Worm (Caenorhabditis elegans) whole organism, mixed stage, embryonic: Measurements from ENCODE around the gene C06E4.8.
"Not testable (repeated sequence)": the region's sequence is repeated elsewhere in the genome, so short reads cannot be mapped to it uniquely, and the experiment has no call there.

Source experiments
- M03D4.4 ChIP-seq: sonication (generic microtip); optimal IDR thresholded peaks from 2 replicates; lab custom pipeline; 2017; ENCODE audit warnings: mild to moderate bottlenecking, missing genetic modification characterization, missing compliant biosample characterization
- bed-3 ChIP-seq: fragments of 200-800 bp; sonication (Bioruptor generic); optimal IDR thresholded peaks from 3 replicates; lab custom pipeline; 2018; ENCODE audit warnings: mild to moderate bottlenecking, missing genetic modification characterization, moderate library complexity, missing compliant biosample characterization
- blmp-1 ChIP-seq: fragments of 150-350 bp; optimal IDR thresholded peaks from 2 replicates; lab custom pipeline; 2014; ENCODE audit warnings: missing biosample characterization, missing genetic modification characterization
- ceh-43 ChIP-seq: fragments of 200-800 bp; sonication (Bioruptor generic); optimal IDR thresholded peaks from 2 replicates; lab custom pipeline; 2018; ENCODE audit warnings: mild to moderate bottlenecking, missing genetic modification characterization, moderate library complexity, missing compliant biosample characterization
- ceh-83 ChIP-seq: fragments of 200-800 bp; sonication (Bioruptor generic); optimal IDR thresholded peaks from 2 replicates; lab custom pipeline; 2018; ENCODE audit warnings: mild to moderate bottlenecking, missing genetic modification characterization, missing compliant biosample characterization
- ces-1 ChIP-seq: fragments of 150-350 bp; optimal IDR thresholded peaks from 2 replicates; lab custom pipeline; 2014; ENCODE audit warnings: missing biosample characterization, missing genetic modification reagents, missing genetic modification characterization
- cnd-1 ChIP-seq: fragments of 200-800 bp; sonication (Bioruptor generic); optimal IDR thresholded peaks from 2 replicates; lab custom pipeline; 2018; ENCODE audit warnings: mild to moderate bottlenecking, missing genetic modification characterization, missing compliant biosample characterization
- drap-1 ChIP-seq: fragments of 200-800 bp; sonication (Bioruptor generic); optimal IDR thresholded peaks from 3 replicates; lab custom pipeline; 2018; ENCODE audit warnings: mild to moderate bottlenecking, missing genetic modification characterization, missing compliant biosample characterization
- elt-3 ChIP-seq: fragments of 150-350 bp; optimal IDR thresholded peaks from 2 replicates; lab custom pipeline; 2014; ENCODE audit warnings: missing biosample characterization, missing genetic modification characterization
- flh-1 ChIP-seq: fragments of 200-800 bp; sonication (Bioruptor generic); optimal IDR thresholded peaks from 2 replicates; lab custom pipeline; 2018; ENCODE audit warnings: mild to moderate bottlenecking, missing genetic modification characterization, moderate library complexity, missing compliant biosample characterization
- hlh-1 ChIP-seq: fragments of 150-350 bp; optimal IDR thresholded peaks from 2 replicates; lab custom pipeline; 2014; ENCODE audit warnings: missing biosample characterization, missing genetic modification reagents, missing genetic modification characterization
- lin-13 ChIP-seq: fragments of 150-350 bp; optimal IDR thresholded peaks from 2 replicates; lab custom pipeline; 2014; ENCODE audit warnings: missing biosample characterization, missing genetic modification characterization
- lsy-2 ChIP-seq: fragments of 150-350 bp; optimal IDR thresholded peaks from 2 replicates; lab custom pipeline; 2014; ENCODE audit warnings: missing biosample characterization, missing genetic modification characterization
- mab-5 ChIP-seq: fragments of 150-350 bp; optimal IDR thresholded peaks from 2 replicates; lab custom pipeline; 2014; ENCODE audit warnings: missing biosample characterization, missing genetic modification characterization
- mep-1 ChIP-seq: fragments of 150-350 bp; optimal IDR thresholded peaks from 2 replicates; lab custom pipeline; 2017; ENCODE audit warnings: missing biosample characterization, missing genetic modification reagents, missing genetic modification characterization, inconsistent platforms
- mls-2 ChIP-seq: sonication (generic microtip); optimal IDR thresholded peaks from 2 replicates; lab custom pipeline; 2016; ENCODE audit warnings: mild to moderate bottlenecking, missing genetic modification characterization, moderate library complexity, missing compliant biosample characterization
- nhr-12 ChIP-seq: fragments of 150-350 bp; optimal IDR thresholded peaks from 2 replicates; lab custom pipeline; 2014; ENCODE audit warnings: missing biosample characterization, missing genetic modification characterization
- nhr-237 ChIP-seq: fragments of 150-350 bp; optimal IDR thresholded peaks from 2 replicates; lab custom pipeline; 2014; ENCODE audit warnings: missing biosample characterization, missing genetic modification characterization
- nhr-28 ChIP-seq: fragments of 150-350 bp; optimal IDR thresholded peaks from 2 replicates; lab custom pipeline; 2014; ENCODE audit warnings: missing biosample characterization, missing genetic modification characterization
- nhr-76 ChIP-seq: sonication (generic microtip); optimal IDR thresholded peaks from 2 replicates; lab custom pipeline; 2017; ENCODE audit warnings: missing biosample characterization, missing genetic modification characterization
- pha-4 ChIP-seq: fragments of 150-350 bp; optimal IDR thresholded peaks from 2 replicates; lab custom pipeline; 2018; ENCODE audit warnings: missing biosample characterization, missing genetic modification reagents, missing genetic modification characterization
- sem-2 ChIP-seq: fragments of 200-800 bp; sonication (Bioruptor generic); optimal IDR thresholded peaks from 2 replicates; lab custom pipeline; 2018; ENCODE audit warnings: mild to moderate bottlenecking, missing genetic modification characterization, missing compliant biosample characterization
- snpc-4 ChIP-seq: fragments of 150-350 bp; optimal IDR thresholded peaks from 2 replicates; lab custom pipeline; 2014; ENCODE audit warnings: missing biosample characterization, missing genetic modification characterization
- sptf-1 ChIP-seq: sonication (generic microtip); optimal IDR thresholded peaks from 2 replicates; lab custom pipeline; 2017; ENCODE audit warnings: mild to moderate bottlenecking, missing genetic modification characterization, moderate library complexity, missing compliant biosample characterization
- tbx-8 ChIP-seq: fragments of 200-800 bp; sonication (Bioruptor generic); optimal IDR thresholded peaks from 2 replicates; lab custom pipeline; 2018; ENCODE audit warnings: mild to moderate bottlenecking, missing genetic modification characterization, moderate library complexity, missing compliant biosample characterization
- unc-120 ChIP-seq: sonication (generic microtip); optimal IDR thresholded peaks from 2 replicates; lab custom pipeline; 2017; ENCODE audit warnings: missing genetic modification characterization, missing compliant biosample characterization; ENCODE audit not compliant: poor library complexity, severe bottlenecking
- unc-39 ChIP-seq: fragments of 150-350 bp; optimal IDR thresholded peaks from 2 replicates; lab custom pipeline; 2014; ENCODE audit warnings: missing biosample characterization, missing genetic modification characterization
- unc-62 ChIP-seq: fragments of 150-350 bp; optimal IDR thresholded peaks from 2 replicates; lab custom pipeline; 2014; ENCODE audit warnings: missing biosample characterization, missing genetic modification reagents, missing genetic modification characterization
- zip-8 ChIP-seq: fragments of 150-350 bp; optimal IDR thresholded peaks from 2 replicates; lab custom pipeline; 2014; ENCODE audit warnings: missing biosample characterization, missing genetic modification characterization
- ztf-11 ChIP-seq: fragments of 150-350 bp; optimal IDR thresholded peaks from 2 replicates; lab custom pipeline; 2014; ENCODE audit warnings: missing biosample characterization, missing genetic modification characterization

Gene C06E4.8

DNA sequence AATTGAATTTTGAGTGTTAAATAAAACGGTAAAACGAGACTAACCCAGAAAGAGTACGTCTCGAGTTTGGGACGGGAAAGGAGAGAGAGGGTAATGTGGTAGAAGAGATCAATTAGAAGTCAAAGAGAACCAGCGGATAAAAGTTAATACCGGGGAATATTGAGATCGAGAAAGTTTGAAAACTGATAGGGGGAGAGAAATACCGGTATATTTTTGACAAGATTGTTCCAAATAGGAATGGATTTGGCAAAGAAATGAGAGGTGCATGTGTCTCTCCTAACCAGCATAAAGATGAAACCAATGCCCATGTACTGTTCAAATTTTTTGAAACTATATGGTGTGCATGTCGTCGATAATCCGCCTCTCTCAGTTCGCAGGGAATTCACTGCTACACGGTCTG is 31.0 kb downstream of the C06E4.8 start, which contains the start of gene C06E4.5:
C06E4.5 (plus strand) TSS at position 301 of the 400 bp plus-strand sequence.
- TF ChIP-seq mab-5 (tag; lab: Kevin White, UChicago); mep-1 (tag; lab: Kevin White, UChicago); unc-62 (GFP tag; lab: Kevin White, UChicago): not testable (repeated sequence)

DNA sequence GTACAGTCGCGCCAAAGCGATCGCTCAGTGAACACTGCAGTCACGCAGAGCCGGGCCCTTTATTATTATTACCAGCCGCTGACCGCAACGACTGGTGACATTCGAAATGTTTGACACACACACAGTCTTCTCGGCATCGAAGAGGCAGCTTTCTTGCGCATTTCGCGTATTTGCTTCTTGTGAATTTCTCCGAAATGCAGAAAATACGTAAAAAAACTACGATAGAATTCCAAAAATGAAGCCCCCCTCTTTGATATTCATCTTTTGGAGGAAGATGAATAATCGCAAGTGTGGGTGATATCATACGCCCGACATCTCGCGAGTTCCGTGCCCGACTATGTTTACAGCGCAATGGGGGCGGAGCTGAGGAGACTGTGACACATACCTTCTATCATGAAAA is 32.4 kb downstream of the C06E4.8 start:
- TF ChIP-seq blmp-1 (tag; lab: Kevin White, UChicago) (no peak), sem-2 (no peak), bed-3 (GFP tag; lab: Kevin White, UChicago) (no peak), nhr-12 (tag; lab: Kevin White, UChicago) (no peak), hlh-1 (tag; lab: Kevin White, UChicago) (no peak), unc-62 (GFP tag; lab: Kevin White, UChicago) (no peak), mab-5 (tag; lab: Kevin White, UChicago) (no peak), zip-8 (tag; lab: Kevin White, UChicago) (no peak), ceh-43 (no peak), flh-1 (GFP tag; lab: Kevin White, UChicago) (no peak), nhr-28 (tag; lab: Kevin White, UChicago) (no peak), tbx-8 (GFP tag; lab: Kevin White, UChicago) (no peak), mep-1 (tag; lab: Kevin White, UChicago) (no peak), elt-3 (tag; lab: Kevin White, UChicago) (no peak)

DNA sequence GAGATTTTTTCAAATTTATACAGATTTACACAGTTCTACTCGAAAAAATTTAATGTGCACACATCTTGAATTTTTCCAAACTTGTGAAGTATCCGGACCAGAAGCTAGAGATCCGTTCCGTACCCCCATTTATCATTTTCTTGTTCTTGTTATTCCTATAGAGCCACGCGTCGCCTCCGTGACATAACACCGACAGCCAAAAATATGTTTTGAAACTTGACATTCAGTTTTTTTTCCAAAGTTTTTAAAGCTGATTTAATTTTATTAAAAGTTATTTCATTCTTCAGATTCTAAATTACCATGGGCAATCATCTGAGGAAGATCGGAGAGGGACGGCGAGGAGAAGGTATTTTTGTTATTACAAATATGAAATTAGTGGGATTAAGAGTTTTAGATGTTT is 35.5 kb downstream of the C06E4.8 start, which contains the start of gene D2024.18:
D2024.18 (plus strand) TSS at position 301 of the 400 bp plus-strand sequence.
- no peak for TF ChIP-seq ceh-83 (GFP tag; lab: Kevin White, UChicago)
- TF ChIP-seq nhr-12 (tag; lab: Kevin White, UChicago), result no peak
- no peak for TF ChIP-seq lsy-2 (tag; lab: Kevin White, UChicago)
- TF ChIP-seq pha-4 (tag; lab: Kevin White, UChicago), result no peak
- TF ChIP-seq bed-3 (GFP tag; lab: Kevin White, UChicago), result no peak
- TF ChIP-seq M03D4.4 (tag; lab: Kevin White, UChicago), result no peak
- TF ChIP-seq ces-1, result no peak
- TF ChIP-seq cnd-1 (tag; lab: Kevin White, UChicago), result no peak
- no peak for TF ChIP-seq nhr-237 (tag; lab: Kevin White, UChicago)
- TF ChIP-seq unc-39, result no peak
- TF ChIP-seq nhr-28 (tag; lab: Kevin White, UChicago), result no peak
- no peak for TF ChIP-seq mls-2
- no peak for TF ChIP-seq drap-1 (GFP tag; lab: Kevin White, UChicago)
- TF ChIP-seq unc-120 (tag; lab: Kevin White, UChicago), result no peak

DNA sequence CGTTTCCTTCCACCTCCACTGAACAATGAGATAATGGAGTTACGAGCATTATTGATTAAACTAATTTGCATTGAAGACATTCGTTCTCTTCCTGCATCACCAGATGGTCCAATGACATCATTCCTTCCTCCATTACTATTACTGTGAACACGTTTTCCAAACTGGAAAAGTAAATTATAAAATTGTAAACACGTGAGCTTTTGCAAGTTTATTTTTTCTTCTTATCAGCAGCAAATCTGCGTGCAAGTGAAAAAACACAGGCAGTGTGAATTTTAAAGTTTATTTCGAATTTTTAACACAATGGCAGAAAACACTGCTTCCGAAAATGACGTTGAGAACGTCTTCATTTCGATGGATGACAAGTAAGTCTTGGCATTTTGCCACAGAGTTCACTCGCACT is 38.4 kb downstream of the C06E4.8 start, which contains the start of gene D2024.1:
D2024.1 (plus strand) TSS at position 301 of the 400 bp plus-strand sequence.
- not testable (repeated sequence) for TF ChIP-seq ces-1; ceh-43; mab-5 (tag; lab: Kevin White, UChicago)
- TF ChIP-seq, all 35 proteins: peak for 0; not testable (repeated sequence) for 35

DNA sequence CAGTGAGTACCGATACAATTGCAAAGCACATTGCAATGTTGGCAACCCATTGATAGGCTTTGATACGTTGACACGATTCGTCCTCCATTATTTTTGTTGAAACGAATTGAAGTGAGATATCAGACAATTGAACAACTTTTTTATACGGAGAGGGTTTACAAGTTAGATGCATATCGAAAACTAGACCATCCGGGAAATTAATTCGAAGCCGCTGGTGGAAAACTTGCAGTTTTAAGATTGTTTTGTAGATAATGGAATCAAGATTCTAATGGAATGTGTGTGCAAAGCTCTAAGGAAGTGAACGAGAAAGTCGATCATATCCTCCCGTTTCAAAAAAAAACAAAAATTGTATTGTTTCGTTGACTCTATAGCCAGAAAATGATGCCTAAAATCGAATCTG is 39.1 kb downstream of the C06E4.8 start, which contains the start of gene col-114:
col-114 (minus strand) TSS at position 101 of the 400 bp plus-strand sequence.
- TF ChIP-seq drap-1 (GFP tag; lab: Kevin White, UChicago) (no peak), mls-2 (no peak), elt-3 (tag; lab: Kevin White, UChicago) (no peak), snpc-4 (no peak), hlh-1 (tag; lab: Kevin White, UChicago) (no peak), zip-8 (tag; lab: Kevin White, UChicago) (no peak), nhr-76 (tag; lab: Kevin White, UChicago) (no peak), ceh-43 (no peak), mab-5 (tag; lab: Kevin White, UChicago) (no peak), bed-3 (GFP tag; lab: Kevin White, UChicago) (no peak), blmp-1 (tag; lab: Kevin White, UChicago) (no peak), unc-120 (tag; lab: Kevin White, UChicago) (no peak), sptf-1 (tag; lab: Kevin White, UChicago) (no peak), unc-39 (no peak), ztf-11 (tag; lab: Kevin White, UChicago) (no peak), lin-13 (tag; lab: Kevin White, UChicago) (no peak), nhr-237 (tag; lab: Kevin White, UChicago) (no peak)
